Worm (Caenorhabditis elegans): ENCODE data around the gene ddr-2.

The ddr-2 gene

ce11 chrX:3306594-3307296, 8.4 kb upstream of the ddr-2 start:
- TF ChIP-seq pha-4 (tag; optimal IDR thresholded peaks at IDR 0.05) = peak; percentile 53
- no peak for TF ChIP-seq tbx-8 (GFP tag; optimal IDR thresholded peaks at IDR 0.05)

DNA sequence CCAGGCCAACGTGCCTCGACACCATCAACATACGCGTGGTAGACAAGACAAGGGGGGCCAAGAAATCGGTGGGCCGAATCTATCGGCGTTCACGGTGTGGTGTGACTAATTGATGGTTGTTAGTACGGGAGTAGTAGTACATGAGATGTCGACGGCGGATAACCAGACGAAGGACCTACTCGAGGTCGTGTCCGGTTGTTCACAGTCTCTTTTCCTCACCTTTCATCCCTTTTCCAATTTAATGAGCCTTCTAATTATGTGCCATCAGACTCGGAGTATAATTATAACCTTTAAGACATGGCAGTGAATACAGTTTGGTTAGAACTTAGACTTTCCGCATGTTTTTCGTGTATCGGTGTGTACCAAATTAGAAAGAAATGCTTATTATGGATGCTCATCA, 4.4 kb upstream of the ddr-2 start:
- TF ChIP-seq mep-1 (tag; optimal IDR thresholded peaks at IDR 0.05) (no peak), mab-5 (tag; optimal IDR thresholded peaks at IDR 0.05) (no peak), hlh-1 (tag; optimal IDR thresholded peaks at IDR 0.05) (no peak), ceh-43 (GFP tag; optimal IDR thresholded peaks at IDR 0.05) (peak; percentile 63), sptf-1 (tag; optimal IDR thresholded peaks at IDR 0.05) (peak; percentile 44), flh-1 (GFP tag; optimal IDR thresholded peaks at IDR 0.05) (no peak), snpc-4 (tag; optimal IDR thresholded peaks at IDR 0.05) (no peak), nhr-28 (tag; optimal IDR thresholded peaks at IDR 0.05) (no peak), bed-3 (GFP tag; optimal IDR thresholded peaks at IDR 0.05) (no peak), ham-2 (GFP tag; optimal IDR thresholded peaks at IDR 0.05) (no peak), mls-2 (tag; optimal IDR thresholded peaks at IDR 0.05) (peak; percentile 35), cnd-1 (tag; optimal IDR thresholded peaks at IDR 0.05) (no peak), ceh-83 (GFP tag; optimal IDR thresholded peaks at IDR 0.05) (no peak), nhr-12 (tag; optimal IDR thresholded peaks at IDR 0.05) (no peak), blmp-1 (tag; optimal IDR thresholded peaks at IDR 0.05) (no peak), ztf-11 (tag; optimal IDR thresholded peaks at IDR 0.05) (no peak), nhr-237 (tag; optimal IDR thresholded peaks at IDR 0.05) (no peak), sem-2 (GFP tag; optimal IDR thresholded peaks at IDR 0.05) (no peak), elt-3 (tag; optimal IDR thresholded peaks at IDR 0.05) (no peak), ces-1 (GFP tag; optimal IDR thresholded peaks at IDR 0.05) (no peak), ceh-39 (tag; optimal IDR thresholded peaks at IDR 0.05) (no peak), nhr-2 (tag; optimal IDR thresholded peaks at IDR 0.05) (peak; percentile 90), unc-120 (tag; optimal IDR thresholded peaks at IDR 0.05; ENCODE audit: poor library complexity, severe bottlenecking) (no peak), unc-39 (tag; optimal IDR thresholded peaks at IDR 0.05) (no peak), nhr-76 (tag; optimal IDR thresholded peaks at IDR 0.05) (no peak), lin-13 (tag; optimal IDR thresholded peaks at IDR 0.05) (no peak)

DNA sequence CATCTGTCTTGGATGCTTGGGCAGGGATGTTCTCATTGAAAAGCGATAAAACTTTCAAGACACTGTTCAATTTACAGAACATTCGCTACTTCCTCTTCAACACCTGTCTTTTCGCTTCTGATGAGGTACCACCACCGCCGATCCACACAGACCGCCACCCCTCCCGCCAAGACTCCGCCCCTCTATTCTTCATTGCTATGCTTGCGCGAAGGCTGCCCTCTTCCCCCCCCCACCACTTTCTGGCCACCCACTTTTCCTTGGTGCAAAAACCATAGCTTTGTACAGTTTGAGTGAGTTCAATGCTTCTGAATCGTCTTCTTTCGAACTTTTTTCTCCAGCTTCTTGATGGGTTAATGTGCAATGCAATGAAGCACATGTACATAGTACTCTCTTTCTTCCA, 1.2 kb upstream of the ddr-2 start:
- peak; percentile 27 for TF ChIP-seq sptf-1 (tag; optimal IDR thresholded peaks at IDR 0.05)
- no peak for TF ChIP-seq pha-4 (tag; optimal IDR thresholded peaks at IDR 0.05)
- peak; percentile 22 for TF ChIP-seq cnd-1 (tag; optimal IDR thresholded peaks at IDR 0.05)
- TF ChIP-seq zip-8 (tag; optimal IDR thresholded peaks at IDR 0.05) = no peak
- no peak for TF ChIP-seq unc-39 (tag; optimal IDR thresholded peaks at IDR 0.05)
- TF ChIP-seq ham-2 (GFP tag; optimal IDR thresholded peaks at IDR 0.05) = peak; percentile 57
- TF ChIP-seq nhr-237 (tag; optimal IDR thresholded peaks at IDR 0.05) = no peak
- TF ChIP-seq elt-1 (tag; optimal IDR thresholded peaks at IDR 0.05; ENCODE audit: borderline replicate concordance, insufficient read depth) = no peak
- TF ChIP-seq flh-1 (GFP tag; optimal IDR thresholded peaks at IDR 0.05) = no peak
- TF ChIP-seq nhr-28 (tag; optimal IDR thresholded peaks at IDR 0.05) = no peak
- TF ChIP-seq bed-3 (GFP tag; optimal IDR thresholded peaks at IDR 0.05) = no peak
- no peak for TF ChIP-seq sem-2 (GFP tag; optimal IDR thresholded peaks at IDR 0.05)
- TF ChIP-seq ceh-39 (tag; optimal IDR thresholded peaks at IDR 0.05) = no peak
- TF ChIP-seq nhr-76 (tag; optimal IDR thresholded peaks at IDR 0.05) = no peak
- TF ChIP-seq hlh-1 (tag; optimal IDR thresholded peaks at IDR 0.05) = no peak
- TF ChIP-seq ztf-11 (tag; optimal IDR thresholded peaks at IDR 0.05) = no peak
- peak; percentile 36 for TF ChIP-seq mls-2 (tag; optimal IDR thresholded peaks at IDR 0.05)

DNA sequence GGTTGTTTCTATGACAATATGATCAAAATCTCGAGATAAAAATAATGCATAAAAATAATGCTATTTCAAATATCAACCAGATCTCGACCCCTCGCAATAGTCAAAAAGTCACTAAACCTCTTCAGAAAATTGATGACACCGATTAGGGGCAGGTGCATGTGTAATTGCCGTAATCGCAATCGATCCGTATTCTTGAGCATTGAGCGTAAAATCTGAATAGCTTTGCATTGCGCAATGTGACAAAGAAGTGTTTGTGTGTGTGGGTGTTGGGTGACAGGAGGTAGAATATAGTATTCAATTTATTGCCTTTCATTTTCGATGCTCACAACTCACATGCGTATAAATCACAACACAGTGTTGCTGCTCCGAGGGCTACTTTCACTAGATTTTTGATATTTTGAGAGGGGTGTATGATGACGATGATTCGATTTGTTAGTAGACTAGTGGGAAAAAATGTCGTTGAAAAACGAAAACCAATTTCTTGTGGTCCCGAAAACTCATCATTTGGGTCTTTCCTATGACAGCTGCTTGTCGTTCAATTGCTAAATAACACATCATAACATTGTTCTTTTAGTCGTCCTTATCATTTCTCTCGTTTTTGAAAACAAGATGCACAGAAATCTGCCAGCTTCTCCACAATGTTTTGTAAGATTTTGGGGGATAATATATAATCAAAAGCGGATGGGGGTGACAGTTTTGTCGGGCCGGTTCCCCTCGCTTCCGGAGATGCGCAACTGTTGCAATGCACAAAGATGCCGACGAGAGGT, 960 bp downstream of the ddr-2 start:
- peak; percentile 84 for TF ChIP-seq elt-1 (tag; optimal IDR thresholded peaks at IDR 0.05; ENCODE audit: borderline replicate concordance, insufficient read depth)
- no peak for TF ChIP-seq nhr-237 (tag; optimal IDR thresholded peaks at IDR 0.05)
- TF ChIP-seq nhr-2 (tag; optimal IDR thresholded peaks at IDR 0.05) = peak; percentile 82
- no peak for TF ChIP-seq M03D4.4 (tag; optimal IDR thresholded peaks at IDR 0.05)
- peak; percentile 44 for TF ChIP-seq ces-1 (GFP tag; optimal IDR thresholded peaks at IDR 0.05)
- no peak for TF ChIP-seq tbx-8 (GFP tag; optimal IDR thresholded peaks at IDR 0.05)
- no peak for TF ChIP-seq elt-3 (tag; optimal IDR thresholded peaks at IDR 0.05)
- TF ChIP-seq hlh-1 (tag; optimal IDR thresholded peaks at IDR 0.05) = peak; percentile 75
- no peak for TF ChIP-seq flh-1 (GFP tag; optimal IDR thresholded peaks at IDR 0.05)
- peak; percentile 85 for TF ChIP-seq zip-8 (tag; optimal IDR thresholded peaks at IDR 0.05)
- no peak for TF ChIP-seq nhr-76 (tag; optimal IDR thresholded peaks at IDR 0.05)
